Fruit fly (Drosophila melanogaster) whole organism, embryonic: ENCODE results near the gene Nup43.
A peak's percentile ranks its signal among the peaks of the same experiment; 100 is the strongest.

Source experiments
- Atf-2 ChIP-seq: fragments of 200-800 bp; sonication (Bioruptor generic); optimal IDR thresholded peaks from 2 replicates; lab custom pipeline; 2016; ENCODE audit warnings: missing biosample characterization, missing genetic modification characterization
- B-H2 ChIP-seq: fragments of 200-800 bp; sonication (Bioruptor generic); optimal IDR thresholded peaks from 2 replicates; lab custom pipeline; 2018; ENCODE audit warnings: missing biosample characterization, mild to moderate bottlenecking, missing genetic modification characterization
- Bdp1 ChIP-seq: fragments of 200-800 bp; sonication (Bioruptor generic); optimal IDR thresholded peaks from 3 replicates; lab custom pipeline; 2016; ENCODE audit warnings: missing biosample characterization, missing genetic modification characterization
- CG10431 ChIP-seq: fragments of 200-800 bp; sonication (Bioruptor generic); optimal IDR thresholded peaks from 3 replicates; lab custom pipeline; 2018; ENCODE audit warnings: missing biosample characterization, mild to moderate bottlenecking, missing genetic modification characterization
- CG11560 ChIP-seq: fragments of 200-800 bp; sonication (Bioruptor generic); IDR thresholded peaks from 3 replicates; pipeline ENCODE4 v1.3.6; 2022; ENCODE audit warnings: missing biosample characterization, missing genetic modification characterization
- CG12104 ChIP-seq: fragments of 200-800 bp; sonication (Bioruptor generic); optimal IDR thresholded peaks from 3 replicates; lab custom pipeline; 2016; ENCODE audit warnings: missing biosample characterization, missing genetic modification characterization
- CG1647 ChIP-seq: fragments of 200-800 bp; sonication (Bioruptor generic); optimal IDR thresholded peaks from 3 replicates; lab custom pipeline; 2016; ENCODE audit warnings: missing biosample characterization, missing genetic modification characterization
- CG17328 ChIP-seq: fragments of 200-800 bp; sonication (Bioruptor generic); IDR thresholded peaks from 2 replicates; pipeline ENCODE4 v1.3.6; 2022; ENCODE audit warnings: missing biosample characterization, missing genetic modification characterization
- CG17359 ChIP-seq: fragments of 200-800 bp; sonication (Bioruptor generic); optimal IDR thresholded peaks from 3 replicates; lab custom pipeline; 2018; ENCODE audit warnings: missing biosample characterization, mild to moderate bottlenecking, missing genetic modification characterization, moderate library complexity
- CG18262 ChIP-seq: fragments of 200-800 bp; optimal IDR thresholded peaks from 3 replicates; lab custom pipeline; 2019; ENCODE audit warnings: missing biosample characterization, mild to moderate bottlenecking, missing genetic modification characterization, moderate library complexity
- CG30020 ChIP-seq: fragments of 200-800 bp; optimal IDR thresholded peaks from 2 replicates; lab custom pipeline; 2019; ENCODE audit warnings: missing biosample characterization, mild to moderate bottlenecking, missing genetic modification characterization, moderate library complexity
- CG34376 ChIP-seq: fragments of 200-800 bp; sonication (Bioruptor generic); optimal IDR thresholded peaks from 2 replicates; lab custom pipeline; 2018; ENCODE audit warnings: missing biosample characterization, mild to moderate bottlenecking, missing genetic modification characterization
- CG3726 ChIP-seq: fragments of 200-800 bp; sonication (Bioruptor generic); IDR thresholded peaks from 3 replicates; pipeline ENCODE4, ENCODE4 v1.3.6; 2022; ENCODE audit warnings: missing biosample characterization, missing genetic modification characterization
- CG42726 ChIP-seq: fragments of 200-800 bp; sonication (Bioruptor generic); IDR thresholded peaks from 2 replicates; pipeline ENCODE4 v1.3.6; 2022; ENCODE audit warnings: missing biosample characterization, missing genetic modification characterization; ENCODE audit not compliant: partially characterized antibody
- CG4707 ChIP-seq: fragments of 200-800 bp; sonication (Bioruptor generic); optimal IDR thresholded peaks from 2 replicates; lab custom pipeline; 2018; ENCODE audit warnings: missing biosample characterization, mild to moderate bottlenecking, missing genetic modification characterization, moderate library complexity
- CG5180 ChIP-seq: fragments of 200-800 bp; sonication (Bioruptor generic); optimal IDR thresholded peaks from 3 replicates; lab custom pipeline; 2017; ENCODE audit warnings: missing biosample characterization, missing genetic modification characterization, mild to moderate bottlenecking, moderate library complexity, missing genetic modification reagents
- CG6654 ChIP-seq: fragments of 200-800 bp; sonication (Bioruptor generic); optimal IDR thresholded peaks from 2 replicates; lab custom pipeline; 2017; ENCODE audit warnings: missing biosample characterization, mild to moderate bottlenecking, missing genetic modification characterization
- CG6813 ChIP-seq: fragments of 200-800 bp; sonication (Bioruptor generic); optimal IDR thresholded peaks from 2 replicates; lab custom pipeline; 2017; ENCODE audit warnings: missing biosample characterization, missing genetic modification characterization, mild to moderate bottlenecking, moderate library complexity, missing genetic modification reagents
- CG7357 ChIP-seq: fragments of 200-800 bp; sonication (Bioruptor generic); IDR thresholded peaks from 3 replicates; pipeline ENCODE4 v1.3.6; 2022; ENCODE audit warnings: missing biosample characterization, missing genetic modification characterization
- CG7963 ChIP-seq: fragments of 200-800 bp; sonication (Bioruptor generic); IDR thresholded peaks from 3 replicates; pipeline ENCODE4 v1.3.6; 2022; ENCODE audit warnings: missing biosample characterization, missing genetic modification characterization; ENCODE audit not compliant: partially characterized antibody
- CG8359 ChIP-seq: fragments of 200-800 bp; sonication (Bioruptor generic); optimal IDR thresholded peaks from 2 replicates; lab custom pipeline; 2017; ENCODE audit warnings: missing biosample characterization, mild to moderate bottlenecking, missing genetic modification characterization, borderline replicate concordance
- CG8478 ChIP-seq: fragments of >200 bp; optimal IDR thresholded peaks from 2 replicates; lab custom pipeline; 2018
- CG8944 ChIP-seq: fragments of 200-800 bp; sonication (Bioruptor generic); optimal IDR thresholded peaks from 3 replicates; lab custom pipeline; 2016; ENCODE audit warnings: missing biosample characterization, missing genetic modification characterization
- CG9817 ChIP-seq: fragments of 200-800 bp; sonication (Bioruptor generic); optimal IDR thresholded peaks from 2 replicates; lab custom pipeline; 2018; ENCODE audit warnings: missing biosample characterization, mild to moderate bottlenecking, missing genetic modification characterization, moderate library complexity
- Dbx ChIP-seq: fragments of 200-800 bp; sonication (Bioruptor generic); IDR thresholded peaks from 3 replicates; pipeline ENCODE4 v1.3.6; 2022; ENCODE audit warnings: missing biosample characterization, missing genetic modification characterization
- HmgD ChIP-seq: fragments of 200-800 bp; sonication (Bioruptor generic); optimal IDR thresholded peaks from 3 replicates; lab custom pipeline; 2016; ENCODE audit warnings: missing biosample characterization, missing genetic modification characterization
- Hr3 ChIP-seq: fragments of 200-800 bp; sonication (Bioruptor generic); optimal IDR thresholded peaks from 3 replicates; lab custom pipeline; 2016; ENCODE audit warnings: missing biosample characterization, missing genetic modification characterization
- MESR4 ChIP-seq: fragments of 200-800 bp; sonication (Bioruptor generic); optimal IDR thresholded peaks from 2 replicates; lab custom pipeline; 2018; ENCODE audit warnings: missing biosample characterization, mild to moderate bottlenecking, missing genetic modification characterization, moderate library complexity
- Nf-YC ChIP-seq: fragments of 200-800 bp; optimal IDR thresholded peaks from 3 replicates; lab custom pipeline; 2019; ENCODE audit warnings: missing biosample characterization, mild to moderate bottlenecking, missing genetic modification characterization, moderate library complexity
- PHDP ChIP-seq: fragments of 200-800 bp; sonication (Bioruptor generic); optimal IDR thresholded peaks from 3 replicates; lab custom pipeline; 2018; ENCODE audit warnings: missing biosample characterization, mild to moderate bottlenecking, missing genetic modification characterization, moderate library complexity
- Sox102F ChIP-seq: fragments of 200-800 bp; sonication (Bioruptor generic); optimal IDR thresholded peaks from 2 replicates; lab custom pipeline; 2018; ENCODE audit warnings: missing biosample characterization, mild to moderate bottlenecking, missing genetic modification characterization, moderate library complexity
- al ChIP-seq: fragments of 200-800 bp; sonication (Bioruptor generic); IDR thresholded peaks from 2 replicates; pipeline ENCODE4 v1.3.6; 2022; ENCODE audit warnings: missing biosample characterization, missing genetic modification characterization
- aop ChIP-seq: fragments of 200-800 bp; sonication (Bioruptor generic); IDR thresholded peaks from 2 replicates; pipeline ENCODE4 v1.3.6; 2022; ENCODE audit warnings: missing biosample characterization, missing genetic modification characterization
- cad ChIP-seq: fragments of >200 bp; optimal IDR thresholded peaks from 2 replicates; lab custom pipeline; 2017; ENCODE audit warnings: missing biosample characterization, missing genetic modification characterization
- cato ChIP-seq: fragments of 200-800 bp; sonication (Bioruptor generic); optimal IDR thresholded peaks from 2 replicates; lab custom pipeline; 2016; ENCODE audit warnings: missing biosample characterization, missing genetic modification characterization, borderline replicate concordance
- corto ChIP-seq: fragments of 200-800 bp; sonication (Bioruptor generic); optimal IDR thresholded peaks from 2 replicates; lab custom pipeline; 2016; ENCODE audit warnings: missing biosample characterization, mild to moderate bottlenecking, missing genetic modification characterization, moderate library complexity
- dpn ChIP-seq, 2 experiments: fragments of 200-800 bp; sonication (Bioruptor generic); optimal IDR thresholded peaks; 3 replicates each; lab custom pipeline; 2016; ENCODE audit warnings: missing biosample characterization in 2 of 2, missing genetic modification characterization in 2 of 2
- en ChIP-seq: fragments of 200-800 bp; sonication (Bioruptor generic); optimal IDR thresholded peaks from 2 replicates; lab custom pipeline; 2016; ENCODE audit warnings: missing biosample characterization, missing genetic modification characterization
- exex ChIP-seq: fragments of 200-800 bp; sonication (Bioruptor generic); optimal IDR thresholded peaks from 4 replicates; lab custom pipeline; 2018; ENCODE audit warnings: missing biosample characterization, mild to moderate bottlenecking, missing genetic modification characterization, moderate library complexity
- gfzf ChIP-seq: fragments of 200-800 bp; sonication (Bioruptor generic); optimal IDR thresholded peaks from 2 replicates; lab custom pipeline; 2016; ENCODE audit warnings: missing biosample characterization, mild to moderate bottlenecking, missing genetic modification characterization, moderate library complexity
- gsb ChIP-seq: fragments of 200-800 bp; sonication (Bioruptor generic); IDR thresholded peaks from 2 replicates; pipeline ENCODE4 v1.3.6; 2022; ENCODE audit warnings: missing biosample characterization, missing genetic modification characterization
- lmd ChIP-seq: fragments of 200-800 bp; sonication (Bioruptor generic); IDR thresholded peaks from 2 replicates; pipeline ENCODE4 v1.3.6; 2022; ENCODE audit warnings: missing biosample characterization, missing genetic modification characterization
- nom ChIP-seq: fragments of 200-800 bp; sonication (Bioruptor generic); optimal IDR thresholded peaks from 2 replicates; lab custom pipeline; 2017; ENCODE audit warnings: missing biosample characterization, missing genetic modification characterization, mild to moderate bottlenecking, moderate library complexity, missing genetic modification reagents
- pho ChIP-seq: fragments of 200-800 bp; sonication (Bioruptor generic); optimal IDR thresholded peaks from 2 replicates; lab custom pipeline; 2016; ENCODE audit warnings: missing biosample characterization, missing genetic modification characterization
- salm ChIP-seq: fragments of 200-800 bp; sonication (Bioruptor generic); optimal IDR thresholded peaks from 2 replicates; lab custom pipeline; 2018; ENCODE audit warnings: missing biosample characterization, mild to moderate bottlenecking, missing genetic modification characterization
- sens-2 ChIP-seq: fragments of 200-800 bp; sonication (Bioruptor generic); IDR thresholded peaks from 2 replicates; pipeline ENCODE4 v1.3.6; 2022; ENCODE audit warnings: missing biosample characterization, missing genetic modification characterization
- sqz ChIP-seq: fragments of 200-800 bp; sonication (Bioruptor generic); optimal IDR thresholded peaks from 3 replicates; lab custom pipeline; 2018; ENCODE audit warnings: missing biosample characterization, mild to moderate bottlenecking, missing genetic modification characterization
- tin ChIP-seq: fragments of 200-800 bp; sonication (Bioruptor generic); optimal IDR thresholded peaks from 3 replicates; lab custom pipeline; 2016; ENCODE audit warnings: missing biosample characterization, missing genetic modification characterization
- z ChIP-seq: fragments of 200-800 bp; sonication (Bioruptor generic); IDR thresholded peaks from 3 replicates; pipeline ENCODE4 v1.3.6; 2022; ENCODE audit warnings: missing biosample characterization, missing genetic modification characterization

Gene Nup43

dm6 chr3R:18398954-18399697 is 32.7 kb downstream of the Nup43 start, which contains the start of gene Vha100-2 (continued):
- TF ChIP-seq Hr3 (no peak), CG1647 (GFP tag; lab: Kevin White, UChicago) (no peak), CG8944 (GFP tag; lab: Kevin White, UChicago) (no peak), gfzf (peak; percentile 91), Bdp1 (no peak), CG6654 (GFP tag; lab: Kevin White, UChicago) (no peak), CG4707 (no peak), CG17359 (tag; lab: Kevin White, UChicago) (peak; percentile 11), aop (GFP tag; lab: Robert Waterston, UW) (0 out of 2 replicates have a peak, but pooled peaks have one; percentile 12), Sox102F (GFP tag; lab: Kevin White, UChicago) (peak; percentile 16), CG3726 (GFP tag; lab: Robert Waterston, UW) (no peak), sens-2 (GFP tag; lab: Robert Waterston, UW) (0 out of 2 replicates have a peak, but pooled peaks have one; percentile 14), Atf-2 (GFP tag; lab: Kevin White, UChicago) (no peak), CG7963 (GFP tag; lab: Robert Waterston, UW) (0 out of 3 replicates have a peak, but pooled peaks have one; percentile 33), CG5180 (peak; percentile 23), exex (tag; lab: Kevin White, UChicago) (no peak), cato (GFP tag; lab: Kevin White, UChicago) (no peak), CG10431 (no peak), CG7357 (GFP tag; lab: Robert Waterston, UW) (no peak; the same call in 2 of the 3 replicates), Dbx (GFP tag; lab: Robert Waterston, UW) (peak; percentile 51; the same call in 1 of the 3 replicates), dpn (GFP tag; optimal IDR thresholded peaks at IDR 0.05; lab: Kevin White, UChicago) (peak; percentile 3 to 18), salm (tag; lab: Kevin White, UChicago) (no peak), CG8478 (lab: Kevin White, UChicago) (no peak), cad (GFP tag; lab: Kevin White, UChicago) (no peak), al (peak; percentile 60), sqz (GFP tag; lab: Kevin White, UChicago) (peak; percentile 26), CG11560 (tag; lab: Robert Waterston, UW) (no peak), Nf-YC (tag; lab: Kevin White, UChicago) (peak; percentile 50), CG17328 (GFP tag; lab: Robert Waterston, UW) (no peak), CG30020 (tag; lab: Kevin White, UChicago) (no peak), PHDP (tag; lab: Kevin White, UChicago) (peak; percentile 33), MESR4 (peak; percentile 21), corto (GFP tag; lab: Kevin White, UChicago) (peak; percentile 14), CG12104 (GFP tag; lab: Kevin White, UChicago) (no peak), CG34376 (GFP tag; lab: Kevin White, UChicago) (peak; percentile 67), CG18262 (tag; lab: Kevin White, UChicago) (no peak), nom (peak; percentile 29), HmgD (GFP tag; lab: Kevin White, UChicago) (peak; percentile 3), B-H2 (GFP tag; lab: Kevin White, UChicago) (peak; percentile 55), z (GFP tag; lab: Robert Waterston, UW) (peak; percentile 57; the same call in 2 of the 3 replicates), en (GFP tag; lab: Kevin White, UChicago) (no peak), CG42726 (GFP tag; lab: Robert Waterston, UW) (peak; percentile 26; the same call in 1 of the 2 replicates), CG8359 (GFP tag; lab: Kevin White, UChicago) (no peak), pho (GFP tag; lab: Kevin White, UChicago) (no peak), CG6813 (GFP tag; lab: Kevin White, UChicago) (peak; percentile 48), tin (no peak), lmd (GFP tag; lab: Robert Waterston, UW) (no peak; the same call in 1 of the 2 replicates), CG9817 (tag; lab: Kevin White, UChicago) (no peak), gsb (GFP tag; lab: Robert Waterston, UW) (0 out of 2 replicates have a peak, but pooled peaks have one; percentile 36)
